Worm (Caenorhabditis elegans) whole organism, early embryonic: ENCODE results near the gene F56D6.22.

Experiments
- aly-1 ChIP-seq: sonication (generic microtip); optimal IDR thresholded peaks from 2 replicates; lab custom pipeline; 2016; ENCODE audit warnings: missing genetic modification characterization, missing compliant biosample characterization
- ama-1 ChIP-seq: fragments of 150-350 bp; optimal IDR thresholded peaks from 2 replicates; lab custom pipeline; 2014
- ceh-36 ChIP-seq: sonication (generic microtip); optimal IDR thresholded peaks from 2 replicates; lab custom pipeline; 2016; ENCODE audit warnings: missing genetic modification characterization, inconsistent platforms, missing compliant biosample characterization
- flt-1 ChIP-seq: fragments of 200-800 bp; sonication (Bioruptor generic); IDR thresholded peaks from 2 replicates; pipeline ENCODE4 v1.3.6; 2022; ENCODE audit warnings: missing genetic modification characterization, missing compliant biosample characterization
- hmg-4 ChIP-seq: fragments of 200-800 bp; sonication (Bioruptor generic); optimal IDR thresholded peaks from 2 replicates; lab custom pipeline; 2018; ENCODE audit warnings: mild to moderate bottlenecking, missing genetic modification characterization, missing compliant biosample characterization
- scrt-1 ChIP-seq: fragments of 200-800 bp; sonication (Bioruptor generic); IDR thresholded peaks from 2 replicates; pipeline ENCODE4 v1.3.6; 2022; ENCODE audit warnings: missing genetic modification characterization, missing compliant biosample characterization
- tbx-11 ChIP-seq: fragments of 200-800 bp; sonication (Bioruptor generic); IDR thresholded peaks from 2 replicates; pipeline ENCODE4 v1.3.6; 2022; ENCODE audit warnings: missing genetic modification characterization, missing compliant biosample characterization
- tbx-37 ChIP-seq: fragments of 200-800 bp; sonication (Bioruptor generic); conservative IDR thresholded peaks from 2 replicates; pipeline ENCODE4 v1.3.6; 2022; ENCODE audit warnings: missing genetic modification reagents, missing genetic modification characterization, missing compliant biosample characterization

ce11 chrIV:3874417-3874816, 33.0 kb downstream of the F56D6.22 start:
- TF ChIP-seq aly-1 (tag; lab: Kevin White, UChicago) = no peak
- TF ChIP-seq scrt-1 (GFP tag; lab: Robert Waterston, UW) = no peak
- TF ChIP-seq tbx-11 (GFP tag; lab: Robert Waterston, UW) = no peak
- TF ChIP-seq ama-1 (lab: Kevin White, UChicago) = no peak
- no peak for TF ChIP-seq flt-1
- TF ChIP-seq ceh-36 = no peak
- TF ChIP-seq hmg-4 (GFP tag; lab: Kevin White, UChicago) = no peak
- TF ChIP-seq tbx-37 (GFP tag; lab: Robert Waterston, UW) = no peak
